Worm (Caenorhabditis elegans): ENCODE results near the gene phf-32.

DNA sequence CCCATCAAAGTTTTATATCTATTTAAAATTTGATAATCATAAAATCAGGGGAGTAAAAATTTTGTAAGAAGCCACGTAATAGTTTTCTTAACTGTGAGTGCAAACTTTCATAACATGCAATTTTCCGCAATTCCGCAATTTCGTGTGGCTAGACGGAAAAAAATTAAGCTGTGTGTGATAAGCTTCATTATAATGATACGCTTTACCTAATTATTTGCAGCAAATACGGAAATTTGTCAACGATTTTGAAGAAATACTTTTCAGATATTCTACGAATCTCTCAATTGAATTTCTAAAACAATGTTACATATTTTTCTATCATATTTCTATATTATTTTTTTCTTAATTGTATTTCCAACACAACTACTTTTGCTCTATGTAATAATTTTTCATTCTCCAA lies 25.1 kb downstream of the phf-32 start, which contains the start of gene srd-46:
- TF ChIP-seq hlh-1 (tag; optimal IDR thresholded peaks at IDR 0.05): no peak
- no peak for TF ChIP-seq ztf-11 (tag; optimal IDR thresholded peaks at IDR 0.05)
- TF ChIP-seq elt-3 (tag; optimal IDR thresholded peaks at IDR 0.05): no peak
- TF ChIP-seq unc-39 (tag; optimal IDR thresholded peaks at IDR 0.05): no peak
- TF ChIP-seq nhr-12 (tag; optimal IDR thresholded peaks at IDR 0.05): no peak
- no peak for TF ChIP-seq ceh-43 (GFP tag; optimal IDR thresholded peaks at IDR 0.05)
- no peak for TF ChIP-seq ceh-39 (tag; optimal IDR thresholded peaks at IDR 0.05)
